Fruit fly (Drosophila melanogaster): ENCODE results near the gene CG3982.

CG3982 gene

dm6 chr3L:9441907-9442479 lies 24.8 kb upstream of the CG3982 start, which contains the start of the genes Bet3 and Nf-YA (continued):
- TF ChIP-seq Vsx1 (GFP tag; optimal IDR thresholded peaks at IDR 0.05), result no peak
- TF ChIP-seq tgo (GFP tag; IDR thresholded peaks at IDR 0.05), result no peak
- TF ChIP-seq Hr39 (optimal IDR thresholded peaks at IDR 0.05), result no peak
- peak; percentile 65 for TF ChIP-seq CG2712 (tag; optimal IDR thresholded peaks at IDR 0.05)
- peak; percentile 54 for TF ChIP-seq NfI (GFP tag; optimal IDR thresholded peaks at IDR 0.05)
- TF ChIP-seq CG43689 (GFP tag; IDR thresholded peaks at IDR 0.05), result no peak
- TF ChIP-seq D (optimal IDR thresholded peaks at IDR 0.05), result no peak
- no peak for TF ChIP-seq D (GFP tag; optimal IDR thresholded peaks at IDR 0.05)
- TF ChIP-seq stwl (tag; optimal IDR thresholded peaks at IDR 0.05), result peak; percentile 77
- TF ChIP-seq kay (GFP tag; optimal IDR thresholded peaks at IDR 0.05), result no peak
- peak; percentile 73 for TF ChIP-seq CG3847 (GFP tag; IDR thresholded peaks at IDR 0.05)
- no peak for TF ChIP-seq Gsc (GFP tag; IDR thresholded peaks at IDR 0.05)
- TF ChIP-seq Hmr (GFP tag; optimal IDR thresholded peaks at IDR 0.05), result peak; percentile 42
- no peak for TF ChIP-seq nom (GFP tag; optimal IDR thresholded peaks at IDR 0.05)
- TF ChIP-seq H2.0 (GFP tag; IDR thresholded peaks at IDR 0.05), result peak; percentile 31; the same call in 1 of the 2 replicates
- TF ChIP-seq CG2120 (GFP tag; optimal IDR thresholded peaks at IDR 0.05), result peak; percentile 63
- TF ChIP-seq gfzf (GFP tag; optimal IDR thresholded peaks at IDR 0.05), result peak; percentile 54
- no peak for TF ChIP-seq Eip74EF (GFP tag; optimal IDR thresholded peaks at IDR 0.05)
- TF ChIP-seq slbo (GFP tag; IDR thresholded peaks at IDR 0.05), result peak; percentile 88
- peak; percentile 74 for TF ChIP-seq ssp (GFP tag; IDR thresholded peaks at IDR 0.05)
- peak; percentile 96 for TF ChIP-seq CG2116 (GFP tag; optimal IDR thresholded peaks at IDR 0.05)
- TF ChIP-seq CG4730 (GFP tag; IDR thresholded peaks at IDR 0.05), result 0 out of 2 replicates have a peak, but pooled peaks have one; percentile 19
- no peak for TF ChIP-seq Dfd (GFP tag; optimal IDR thresholded peaks at IDR 0.05)
- TF ChIP-seq bcd (GFP tag; optimal IDR thresholded peaks at IDR 0.05), result peak; percentile 55
- peak; percentile 51 for TF ChIP-seq CG7786 (GFP tag; optimal IDR thresholded peaks at IDR 0.05)
- TF ChIP-seq oc (tag; optimal IDR thresholded peaks at IDR 0.05), result no peak
- peak; percentile 79 for TF ChIP-seq pzg (GFP tag; optimal IDR thresholded peaks at IDR 0.05)
- TF ChIP-seq pfk (GFP tag; optimal IDR thresholded peaks at IDR 0.05), result no peak
- TF ChIP-seq Rfx (GFP tag; IDR thresholded peaks at IDR 0.05), result peak; percentile 76
- no peak for TF ChIP-seq gcm2 (GFP tag; optimal IDR thresholded peaks at IDR 0.05)
- peak; percentile 25 for TF ChIP-seq NC2β (GFP tag; optimal IDR thresholded peaks at IDR 0.05)
- TF ChIP-seq HmgZ (tag; optimal IDR thresholded peaks at IDR 0.05), result peak; percentile 58
- TF ChIP-seq Rx (GFP tag; IDR thresholded peaks at IDR 0.05), result 0 out of 2 replicates have a peak, but pooled peaks have one; percentile 33
- no peak for TF ChIP-seq CG9437 (GFP tag; optimal IDR thresholded peaks at IDR 0.05)
- TF ChIP-seq CG6272 (GFP tag; IDR thresholded peaks at IDR 0.05), result peak; percentile 59; the same call in 1 of the 2 replicates
- no peak for TF ChIP-seq jing (GFP tag; optimal IDR thresholded peaks at IDR 0.05)
- no peak for TF ChIP-seq Max (GFP tag; optimal IDR thresholded peaks at IDR 0.05)
- TF ChIP-seq ind (GFP tag; optimal IDR thresholded peaks at IDR 0.05), result peak; percentile 61
- TF ChIP-seq Deaf1 (tag; optimal IDR thresholded peaks at IDR 0.05), result no peak
- TF ChIP-seq gcm (GFP tag; optimal IDR thresholded peaks at IDR 0.05), result no peak
- TF ChIP-seq CG18619 (GFP tag; optimal IDR thresholded peaks at IDR 0.05), result peak; percentile 34
- TF ChIP-seq bab2 (GFP tag; optimal IDR thresholded peaks at IDR 0.05), result no peak
- TF ChIP-seq CG13775 (GFP tag; optimal IDR thresholded peaks at IDR 0.05), result peak; percentile 49
- no peak for TF ChIP-seq maf-S (GFP tag; optimal IDR thresholded peaks at IDR 0.05)
- no peak for TF ChIP-seq Taf1 (GFP tag; IDR thresholded peaks at IDR 0.05)
- TF ChIP-seq CG30403 (GFP tag; optimal IDR thresholded peaks at IDR 0.05), result peak; percentile 74
- peak; percentile 8 for TF ChIP-seq CG34376 (GFP tag; optimal IDR thresholded peaks at IDR 0.05)
- no peak for TF ChIP-seq ATbp (GFP tag; optimal IDR thresholded peaks at IDR 0.05)
- peak; percentile 83 for TF ChIP-seq Opbp (GFP tag; IDR thresholded peaks at IDR 0.05; ENCODE audit: partially characterized antibody)
- TF ChIP-seq inv (GFP tag; IDR thresholded peaks at IDR 0.05; ENCODE audit: partially characterized antibody), result peak; percentile 79
- peak; percentile 11; the same call in 1 of the 3 replicates for TF ChIP-seq Optix (GFP tag; IDR thresholded peaks at IDR 0.05)

All from whole organism, embryonic.